Worm (Caenorhabditis elegans) whole organism, early embryonic: ENCODE results near the gene set-13.

ENCODE experiments used
- B0310.2 ChIP-seq: sonication (generic microtip); optimal IDR thresholded peaks from 2 replicates; lab custom pipeline; 2016; ENCODE audit warnings: mild to moderate bottlenecking, missing genetic modification characterization, missing compliant biosample characterization
- F13C5.2 ChIP-seq: sonication (generic microtip); optimal IDR thresholded peaks from 2 replicates; lab custom pipeline; 2017; ENCODE audit warnings: mild to moderate bottlenecking, missing genetic modification characterization, inconsistent platforms, missing compliant biosample characterization
- aly-1 ChIP-seq: sonication (generic microtip); optimal IDR thresholded peaks from 2 replicates; lab custom pipeline; 2016; ENCODE audit warnings: missing genetic modification characterization, missing compliant biosample characterization
- ama-1 ChIP-seq: fragments of 150-350 bp; optimal IDR thresholded peaks from 2 replicates; lab custom pipeline; 2014
- ceh-13 ChIP-seq: fragments of 200-800 bp; sonication (Bioruptor generic); optimal IDR thresholded peaks from 2 replicates; lab custom pipeline; 2018; ENCODE audit warnings: mild to moderate bottlenecking, missing genetic modification characterization, missing compliant biosample characterization
- ceh-36 ChIP-seq: sonication (generic microtip); optimal IDR thresholded peaks from 2 replicates; lab custom pipeline; 2016; ENCODE audit warnings: missing genetic modification characterization, inconsistent platforms, missing compliant biosample characterization
- ets-7 ChIP-seq: sonication (generic microtip); optimal IDR thresholded peaks from 2 replicates; lab custom pipeline; 2016; ENCODE audit warnings: missing genotype, missing genetic modification characterization, missing compliant biosample characterization
- flt-1 ChIP-seq: fragments of 200-800 bp; sonication (Bioruptor generic); IDR thresholded peaks from 2 replicates; pipeline ENCODE4 v1.3.6; 2022; ENCODE audit warnings: missing genetic modification characterization, missing compliant biosample characterization
- hmbx-1 ChIP-seq: sonication (generic microtip); optimal IDR thresholded peaks from 2 replicates; lab custom pipeline; 2016; ENCODE audit warnings: mild to moderate bottlenecking, missing genetic modification characterization, missing compliant biosample characterization
- hmg-4 ChIP-seq: fragments of 200-800 bp; sonication (Bioruptor generic); optimal IDR thresholded peaks from 2 replicates; lab custom pipeline; 2018; ENCODE audit warnings: mild to moderate bottlenecking, missing genetic modification characterization, missing compliant biosample characterization
- hnd-1 ChIP-seq: sonication (generic microtip); optimal IDR thresholded peaks from 2 replicates; lab custom pipeline; 2016; ENCODE audit warnings: missing genetic modification characterization, missing compliant biosample characterization
- pes-1 ChIP-seq: fragments of 200-800 bp; sonication (Bioruptor generic); IDR thresholded peaks from 2 replicates; pipeline ENCODE4 v1.3.6; 2022; ENCODE audit warnings: missing genetic modification reagents, missing genetic modification characterization, missing compliant biosample characterization
- scrt-1 ChIP-seq: fragments of 200-800 bp; sonication (Bioruptor generic); IDR thresholded peaks from 2 replicates; pipeline ENCODE4 v1.3.6; 2022; ENCODE audit warnings: missing genetic modification characterization, missing compliant biosample characterization
- sea-1 ChIP-seq: fragments of 200-800 bp; sonication (Bioruptor generic); conservative IDR thresholded peaks from 2 replicates; pipeline ENCODE4 v1.3.6; 2022; ENCODE audit warnings: missing genetic modification characterization, missing compliant biosample characterization
- tbx-11 ChIP-seq: fragments of 200-800 bp; sonication (Bioruptor generic); IDR thresholded peaks from 2 replicates; pipeline ENCODE4 v1.3.6; 2022; ENCODE audit warnings: missing genetic modification characterization, missing compliant biosample characterization
- tbx-37 ChIP-seq: fragments of 200-800 bp; sonication (Bioruptor generic); conservative IDR thresholded peaks from 2 replicates; pipeline ENCODE4 v1.3.6; 2022; ENCODE audit warnings: missing genetic modification reagents, missing genetic modification characterization, missing compliant biosample characterization
- tra-4 ChIP-seq: sonication (generic microtip); optimal IDR thresholded peaks from 2 replicates; lab custom pipeline; 2017; ENCODE audit warnings: missing genetic modification characterization, missing compliant biosample characterization

set-13 gene

ce11 chrII:2856114-2856513 lies 39.3 kb downstream of the set-13 start:
- TF ChIP-seq hmg-4 (GFP tag; lab: Kevin White, UChicago): no peak
- TF ChIP-seq ama-1: no peak
- no peak for TF ChIP-seq flt-1 (GFP tag; lab: Robert Waterston, UW)
- no peak for TF ChIP-seq hnd-1
- no peak for TF ChIP-seq F13C5.2 (tag; lab: Kevin White, UChicago)
- no peak for TF ChIP-seq scrt-1
- TF ChIP-seq tbx-11: no peak
- no peak for TF ChIP-seq ceh-13

- TF ChIP-seq sea-1 (GFP tag; lab: Robert Waterston, UW) (no peak), pes-1 (GFP tag; lab: Robert Waterston, UW) (no peak), scrt-1 (no peak), hmbx-1 (tag; lab: Kevin White, UChicago) (no peak), tra-4 (tag; lab: Kevin White, UChicago) (no peak), hmg-4 (GFP tag; lab: Kevin White, UChicago) (no peak), ama-1 (no peak), ets-7 (tag; lab: Kevin White, UChicago) (no peak), ceh-13 (no peak), aly-1 (tag; lab: Kevin White, UChicago) (no peak), B0310.2 (tag; lab: Kevin White, UChicago) (no peak), ceh-36 (tag; lab: Kevin White, UChicago) (no peak), flt-1 (GFP tag; lab: Robert Waterston, UW) (no peak), tbx-37 (no peak), hnd-1 (no peak), tbx-11 (no peak)
Measured at ce11 chrII:2857559-2857958, 40.8 kb downstream of the set-13 start.

ce11 chrII:2858851-2859250 lies 42.1 kb downstream of the set-13 start:
- TF ChIP-seq sea-1 (GFP tag; lab: Robert Waterston, UW) (no peak), pes-1 (GFP tag; lab: Robert Waterston, UW) (no peak), tbx-11 (no peak), F13C5.2 (tag; lab: Kevin White, UChicago) (no peak), scrt-1 (no peak), hmg-4 (GFP tag; lab: Kevin White, UChicago) (no peak), ama-1 (no peak), hmbx-1 (tag; lab: Kevin White, UChicago) (no peak), hnd-1 (no peak), ceh-36 (tag; lab: Kevin White, UChicago) (no peak), ets-7 (tag; lab: Kevin White, UChicago) (no peak), B0310.2 (tag; lab: Kevin White, UChicago) (no peak), ceh-13 (no peak), flt-1 (GFP tag; lab: Robert Waterston, UW) (no peak), aly-1 (tag; lab: Kevin White, UChicago) (no peak), tra-4 (tag; lab: Kevin White, UChicago) (no peak)

ce11 chrII:2859315-2859714 lies 42.5 kb downstream of the set-13 start:
- TF ChIP-seq pes-1 (GFP tag; lab: Robert Waterston, UW) (no peak), ceh-36 (tag; lab: Kevin White, UChicago) (peak; percentile 90), hnd-1 (no peak)

- TF ChIP-seq tbx-37 (no peak), hmg-4 (GFP tag; lab: Kevin White, UChicago) (peak; percentile 35), aly-1 (tag; lab: Kevin White, UChicago) (peak; percentile 40), hnd-1 (no peak), hmbx-1 (tag; lab: Kevin White, UChicago) (peak; percentile 1), scrt-1 (peak; percentile 69), sea-1 (GFP tag; lab: Robert Waterston, UW) (no peak), pes-1 (GFP tag; lab: Robert Waterston, UW) (peak; percentile 64), ceh-13 (peak; percentile 7), tbx-11 (0 out of 2 replicates have a peak, but pooled peaks have one; percentile 12)
Measured at ce11 chrII:2859873-2860821, 43.4 kb downstream of the set-13 start.

ce11 chrII:2861385-2862099 lies 44.8 kb downstream of the set-13 start:
- TF ChIP-seq hmbx-1 (tag; lab: Kevin White, UChicago) (no peak), flt-1 (GFP tag; lab: Robert Waterston, UW) (no peak), ets-7 (tag; lab: Kevin White, UChicago) (no peak), hnd-1 (no peak), F13C5.2 (tag; lab: Kevin White, UChicago) (peak; percentile 37), tbx-37 (no peak), aly-1 (tag; lab: Kevin White, UChicago) (no peak), tbx-11 (peak; percentile 44; the same call in 1 of the 2 replicates), hmg-4 (GFP tag; lab: Kevin White, UChicago) (no peak), tra-4 (tag; lab: Kevin White, UChicago) (no peak), ceh-36 (tag; lab: Kevin White, UChicago) (no peak), pes-1 (GFP tag; lab: Robert Waterston, UW) (0 out of 2 replicates have a peak, but pooled peaks have one; percentile 18), ama-1 (no peak), B0310.2 (tag; lab: Kevin White, UChicago) (no peak), sea-1 (GFP tag; lab: Robert Waterston, UW) (no peak), ceh-13 (no peak), scrt-1 (no peak)

ce11 chrII:2862557-2863035 lies 45.8 kb downstream of the set-13 start:
- TF ChIP-seq B0310.2 (tag; lab: Kevin White, UChicago): no peak
- peak; percentile 90 for TF ChIP-seq ceh-36 (tag; lab: Kevin White, UChicago)
